Worm (Caenorhabditis elegans) whole organism, L3 larva: ENCODE measurements around the gene dpy-2.

Experiments used
- ZK546.5 ChIP-seq: sonication (generic microtip); optimal IDR thresholded peaks from 2 replicates; lab custom pipeline; 2017; ENCODE audit warnings: missing biosample characterization, missing genetic modification characterization
- aly-2 ChIP-seq: fragments of 150-350 bp; optimal IDR thresholded peaks from 2 replicates; lab custom pipeline; 2014; ENCODE audit warnings: missing biosample characterization, missing genetic modification characterization
- ama-1 ChIP-seq: fragments of 150-350 bp; optimal IDR thresholded peaks from 2 replicates; lab custom pipeline; 2018
- ceh-16 ChIP-seq: sonication (generic microtip); optimal IDR thresholded peaks from 2 replicates; lab custom pipeline; 2017; ENCODE audit warnings: missing biosample characterization, missing genetic modification characterization
- ceh-28 ChIP-seq: fragments of 150-350 bp; optimal IDR thresholded peaks from 2 replicates; lab custom pipeline; 2014; ENCODE audit warnings: missing biosample characterization, missing genetic modification reagents, missing genetic modification characterization
- ceh-82 ChIP-seq: fragments of 150-350 bp; optimal IDR thresholded peaks from 2 replicates; lab custom pipeline; 2014; ENCODE audit warnings: missing biosample characterization, missing genetic modification characterization
- ceh-9 ChIP-seq: sonication (generic microtip); optimal IDR thresholded peaks from 2 replicates; lab custom pipeline; 2018; ENCODE audit warnings: missing biosample characterization, missing genetic modification characterization
- egl-27 ChIP-seq: sonication (generic microtip); optimal IDR thresholded peaks from 4 replicates; lab custom pipeline; 2017; ENCODE audit warnings: missing biosample characterization, missing genetic modification reagents, missing genetic modification characterization
- egl-5 ChIP-seq: fragments of 150-350 bp; optimal IDR thresholded peaks from 2 replicates; lab custom pipeline; 2017; ENCODE audit warnings: missing biosample characterization, missing genetic modification reagents, missing genetic modification characterization, inconsistent platforms
- elt-1 ChIP-seq: fragments of 150-350 bp; optimal IDR thresholded peaks from 2 replicates; lab custom pipeline; 2014; ENCODE audit warnings: missing biosample characterization, missing genetic modification characterization
- elt-2 ChIP-seq: sonication (generic microtip); optimal IDR thresholded peaks from 2 replicates; lab custom pipeline; 2016; ENCODE audit warnings: missing genetic modification reagents, mild to moderate bottlenecking, missing genetic modification characterization, missing compliant biosample characterization
- elt-3 ChIP-seq, 3 experiments: fragments of 150-350 bp in 1 of 3; sonication (generic microtip) in 2 of 3; optimal IDR thresholded peaks; 2 replicates in 2 of 3; 4 replicates in 1 of 3; lab custom pipeline; 2014 to 2017; ENCODE audit warnings: missing biosample characterization in 3 of 3, missing genetic modification characterization in 3 of 3
- eor-1 ChIP-seq, 2 experiments: fragments of 150-350 bp; optimal IDR thresholded peaks; 2 replicates each; lab custom pipeline; 2014 to 2018; ENCODE audit warnings: missing biosample characterization in 2 of 2, missing genetic modification characterization in 2 of 2
- fkh-2 ChIP-seq: fragments of 150-350 bp; optimal IDR thresholded peaks from 2 replicates; lab custom pipeline; 2014; ENCODE audit warnings: missing biosample characterization, missing genetic modification reagents, missing genetic modification characterization
- hmg-11 ChIP-seq: sonication (generic microtip); optimal IDR thresholded peaks from 2 replicates; lab custom pipeline; 2016; ENCODE audit warnings: missing genetic modification characterization, missing compliant biosample characterization
- jun-1 ChIP-seq: fragments of 150-350 bp; optimal IDR thresholded peaks from 2 replicates; lab custom pipeline; 2014; ENCODE audit warnings: missing biosample characterization, missing genetic modification reagents, missing genetic modification characterization
- lin-15B ChIP-seq: fragments of 150-350 bp; optimal IDR thresholded peaks from 2 replicates; lab custom pipeline; 2014; ENCODE audit warnings: missing biosample characterization, missing genetic modification characterization
- lin-39 ChIP-seq: fragments of 150-350 bp; optimal IDR thresholded peaks from 2 replicates; lab custom pipeline; 2018; ENCODE audit warnings: missing biosample characterization, missing genetic modification reagents, missing genetic modification characterization
- mdl-1 ChIP-seq: fragments of 150-350 bp; optimal IDR thresholded peaks from 2 replicates; lab custom pipeline; 2014; ENCODE audit warnings: missing biosample characterization, missing genetic modification characterization
- nfya-1 ChIP-seq: sonication (generic microtip); optimal IDR thresholded peaks from 2 replicates; lab custom pipeline; 2017; ENCODE audit warnings: missing genetic modification characterization, mild to moderate bottlenecking, missing compliant biosample characterization, antibody characterized with exemption, moderate library complexity; ENCODE audit not compliant: insufficient read depth
- nhr-12 ChIP-seq: fragments of 150-350 bp; optimal IDR thresholded peaks from 2 replicates; lab custom pipeline; 2014; ENCODE audit warnings: missing biosample characterization, missing genetic modification characterization
- nhr-23 ChIP-seq: fragments of 150-350 bp; optimal IDR thresholded peaks from 2 replicates; lab custom pipeline; 2014; ENCODE audit warnings: missing biosample characterization, missing genetic modification reagents, missing genetic modification characterization
- nhr-237 ChIP-seq: fragments of 150-350 bp; optimal IDR thresholded peaks from 2 replicates; lab custom pipeline; 2014; ENCODE audit warnings: missing biosample characterization, missing genetic modification characterization
- nhr-25 ChIP-seq: sonication (generic microtip); optimal IDR thresholded peaks from 2 replicates; lab custom pipeline; 2017; ENCODE audit warnings: missing biosample characterization, missing genetic modification characterization
- nhr-28 ChIP-seq: fragments of 150-350 bp; optimal IDR thresholded peaks from 2 replicates; lab custom pipeline; 2014; ENCODE audit warnings: missing biosample characterization, missing genetic modification characterization
- nhr-43 ChIP-seq: sonication (generic microtip); optimal IDR thresholded peaks from 2 replicates; lab custom pipeline; 2016; ENCODE audit warnings: mild to moderate bottlenecking, missing genetic modification characterization, missing compliant biosample characterization; ENCODE audit not compliant: poor library complexity, severe bottlenecking
- nhr-67 ChIP-seq: fragments of 150-350 bp; optimal IDR thresholded peaks from 2 replicates; lab custom pipeline; 2014; ENCODE audit warnings: missing biosample characterization, missing genetic modification characterization
- nhr-76 ChIP-seq: fragments of 150-350 bp; sonication (generic microtip); optimal IDR thresholded peaks from 5 replicates; lab custom pipeline; 2014; ENCODE audit warnings: missing biosample characterization, missing genetic modification characterization
- nhr-77 ChIP-seq: fragments of 150-350 bp; optimal IDR thresholded peaks from 2 replicates; lab custom pipeline; 2014; ENCODE audit warnings: missing biosample characterization, missing genetic modification characterization
- pha-4 ChIP-seq: fragments of 150-350 bp; optimal IDR thresholded peaks from 2 replicates; lab custom pipeline; 2014; ENCODE audit warnings: missing biosample characterization, missing genetic modification reagents, missing genetic modification characterization
- pqm-1 ChIP-seq: fragments of 150-350 bp; optimal IDR thresholded peaks from 2 replicates; lab custom pipeline; 2017; ENCODE audit warnings: missing biosample characterization, missing genetic modification characterization, inconsistent platforms
- snpc-4 ChIP-seq: fragments of 150-350 bp; optimal IDR thresholded peaks from 2 replicates; lab custom pipeline; 2014; ENCODE audit warnings: missing biosample characterization, missing genetic modification characterization
- tbx-2 ChIP-seq: sonication (generic microtip); optimal IDR thresholded peaks from 2 replicates; lab custom pipeline; 2016; ENCODE audit warnings: mild to moderate bottlenecking, missing genetic modification characterization, missing compliant biosample characterization
- unc-39 ChIP-seq: sonication (generic microtip); optimal IDR thresholded peaks from 4 replicates; lab custom pipeline; 2017; ENCODE audit warnings: missing biosample characterization, missing genetic modification characterization
- unc-62 ChIP-seq: fragments of 150-350 bp; sonication (generic microtip); optimal IDR thresholded peaks from 4 replicates; lab custom pipeline; 2014; ENCODE audit warnings: missing biosample characterization, missing genetic modification reagents, missing genetic modification characterization
- ztf-11 ChIP-seq: fragments of 150-350 bp; optimal IDR thresholded peaks from 2 replicates; lab custom pipeline; 2014; ENCODE audit warnings: missing biosample characterization, missing genetic modification characterization
- ztf-4 ChIP-seq: fragments of 150-350 bp; optimal IDR thresholded peaks from 2 replicates; lab custom pipeline; 2014; ENCODE audit warnings: missing biosample characterization, missing genetic modification characterization

Gene dpy-2

DNA sequence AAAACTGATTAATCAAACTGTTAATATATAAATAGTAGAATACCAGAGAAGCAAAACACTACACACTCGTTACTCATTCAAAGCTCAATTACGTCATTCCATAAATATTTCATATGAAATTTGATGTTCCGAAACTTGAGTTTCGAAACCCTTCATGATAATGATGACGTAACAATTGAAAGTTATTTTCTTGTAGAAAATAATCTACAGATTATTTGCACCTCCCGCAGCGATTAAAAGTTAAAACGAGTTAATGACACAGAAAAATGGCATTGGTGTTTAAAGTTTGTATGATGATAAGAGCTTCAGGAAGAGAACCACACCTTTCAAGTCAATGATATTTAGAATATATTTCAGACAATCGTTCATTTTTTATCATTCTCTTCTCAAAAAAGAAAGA, 40.2 kb upstream of the dpy-2 start, which contains the start of gene H43E16.1:
TSS of gene H43E16.1 (plus strand) at position 375 of the 400 bp plus-strand sequence.
- TF ChIP-seq elt-2 (tag; lab: Kevin White, UChicago) = peak; percentile 86
- TF ChIP-seq pqm-1 = peak; percentile 62
- no peak for TF ChIP-seq tbx-2 (tag; lab: Kevin White, UChicago)
- TF ChIP-seq, all 47 proteins: peak for 2

DNA sequence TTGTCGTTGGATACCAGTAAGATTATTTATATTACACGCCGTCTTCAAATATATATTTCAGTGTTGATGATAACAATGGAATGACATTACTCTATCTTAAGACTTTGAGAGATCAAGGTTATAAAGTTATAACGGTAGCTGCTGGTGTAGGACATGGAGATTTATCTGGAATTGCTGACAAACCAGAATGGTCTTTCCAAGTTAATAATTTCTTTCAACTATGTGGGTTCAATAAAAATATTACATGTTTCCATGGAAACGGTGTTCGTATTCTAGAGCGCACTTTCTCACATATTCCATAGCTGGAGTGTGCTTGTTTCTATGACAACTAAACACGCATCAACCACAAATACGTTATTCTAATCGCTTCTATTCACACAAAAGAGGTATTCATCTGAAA, 34.4 kb upstream of the dpy-2 start, which contains the start of gene ift-74:
TSS of gene ift-74 (plus strand) at position 301 of the 400 bp plus-strand sequence.
- TF ChIP-seq elt-1 (tag; lab: Kevin White, UChicago) = no peak
- TF ChIP-seq egl-27 (tag; lab: Kevin White, UChicago) = no peak
- no peak for TF ChIP-seq lin-15B (tag; lab: Kevin White, UChicago)
- TF ChIP-seq, all 47 proteins: peak for 0

ce11 chrII:6681478-6681877, 32.6 kb upstream of the dpy-2 start:
- TF ChIP-seq mdl-1 (tag; lab: Kevin White, UChicago) (no peak), pqm-1 (peak; percentile 76), elt-2 (tag; lab: Kevin White, UChicago) (peak; percentile 59)
- TF ChIP-seq, all 47 proteins: peak for 2

ce11 chrII:6682918-6683317, 31.2 kb upstream of the dpy-2 start:
- TF ChIP-seq jun-1 (tag; lab: Kevin White, UChicago) (no peak), nhr-25 (tag; lab: Kevin White, UChicago) (peak; percentile 14)

DNA sequence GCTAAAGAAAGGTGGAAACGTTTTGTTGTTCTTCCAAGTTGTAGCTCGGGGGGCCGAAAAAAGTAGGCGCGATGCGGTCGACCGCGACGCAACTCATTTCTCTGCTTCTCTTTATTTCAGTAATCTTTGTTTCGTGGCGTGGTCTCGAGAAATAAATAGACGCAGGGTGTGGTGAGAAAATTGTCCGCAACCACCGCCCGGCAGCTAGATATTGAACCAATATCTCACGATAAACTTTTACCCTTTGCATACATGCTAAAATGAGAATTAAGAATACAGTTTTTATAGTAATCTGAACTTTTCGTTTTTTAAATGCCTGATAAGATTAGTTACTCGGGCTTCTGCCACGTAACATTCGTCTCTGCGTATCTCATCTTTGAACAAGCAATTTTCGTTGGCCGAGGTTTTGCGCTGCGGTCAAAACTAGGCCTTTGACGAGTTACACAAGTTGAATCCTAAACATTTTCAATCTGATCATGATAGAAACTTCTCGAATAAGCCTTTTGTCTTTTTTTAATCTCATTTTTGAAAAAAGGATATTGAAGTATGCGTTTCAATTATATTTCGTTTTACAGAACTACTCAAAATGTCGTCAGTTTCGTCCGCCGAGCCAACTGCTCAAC, 30.3 kb upstream of the dpy-2 start, which contains the start of gene gyf-1:
TSS of gene gyf-1 (plus strand) at position 573 of the 623 bp plus-strand sequence.
- no peak for TF ChIP-seq nhr-76
- TF ChIP-seq ama-1 (lab: Kevin White, UChicago) = no peak
- TF ChIP-seq lin-39 (tag; lab: Kevin White, UChicago) = peak; percentile 66
- no peak for TF ChIP-seq nhr-67 (tag; lab: Kevin White, UChicago)
- peak; percentile 0 for TF ChIP-seq nhr-23 (tag; lab: Kevin White, UChicago)
- peak; percentile 58 for TF ChIP-seq elt-2 (tag; lab: Kevin White, UChicago)
- no peak for TF ChIP-seq ztf-4 (tag; lab: Kevin White, UChicago)
- TF ChIP-seq pha-4 (tag; lab: Kevin White, UChicago) = peak; percentile 7
- peak; percentile 61 for TF ChIP-seq snpc-4 (tag; lab: Kevin White, UChicago)
- TF ChIP-seq hmg-11 = no peak
- no peak for TF ChIP-seq unc-62 (GFP tag; lab: Kevin White, UChicago)
- no peak for TF ChIP-seq unc-39 (tag; lab: Kevin White, UChicago)
- TF ChIP-seq ZK546.5 (tag; lab: Kevin White, UChicago) = no peak
- peak; percentile 31 for TF ChIP-seq egl-5 (tag; lab: Kevin White, UChicago)
- no peak for TF ChIP-seq mdl-1 (tag; lab: Kevin White, UChicago)
- TF ChIP-seq aly-2 (tag; lab: Kevin White, UChicago) = no peak
- no peak for TF ChIP-seq eor-1 (tag; optimal IDR thresholded peaks at IDR 0.05; lab: Kevin White, UChicago)
- no peak for TF ChIP-seq ceh-82 (tag; lab: Kevin White, UChicago)
- no peak for TF ChIP-seq nhr-12
- no peak for TF ChIP-seq nhr-237 (tag; lab: Kevin White, UChicago)
- TF ChIP-seq elt-1 (tag; lab: Kevin White, UChicago) = no peak
- no peak for TF ChIP-seq egl-27 (tag; lab: Kevin White, UChicago)
- peak; percentile 63 for TF ChIP-seq nfya-1 (tag; lab: Kevin White, UChicago)
- TF ChIP-seq nhr-25 (tag; lab: Kevin White, UChicago) = no peak
- TF ChIP-seq jun-1 (tag; lab: Kevin White, UChicago) = no peak
- TF ChIP-seq fkh-2 = no peak
- TF ChIP-seq nhr-28 (tag; lab: Kevin White, UChicago) = no peak
- no peak for TF ChIP-seq elt-3 (tag; optimal IDR thresholded peaks at IDR 0.05; lab: Kevin White, UChicago)
- no peak for TF ChIP-seq ceh-16 (tag; lab: Kevin White, UChicago)
- TF ChIP-seq lin-15B (tag; lab: Kevin White, UChicago) = peak; percentile 73
- TF ChIP-seq ztf-11 = no peak
- TF ChIP-seq ceh-28 (tag; lab: Kevin White, UChicago) = no peak
- no peak for TF ChIP-seq nhr-43 (tag; lab: Kevin White, UChicago)
- peak; percentile 20 for TF ChIP-seq pqm-1
- no peak for TF ChIP-seq nhr-77 (tag; lab: Kevin White, UChicago)
- no peak for TF ChIP-seq ceh-9 (tag; lab: Kevin White, UChicago)
- TF ChIP-seq tbx-2 (tag; lab: Kevin White, UChicago) = no peak
